Fruit fly (Drosophila melanogaster) whole organism, embryonic: ENCODE data around the gene CG7766.

Source experiments
- Atf-2 ChIP-seq: fragments of 200-800 bp; sonication (Bioruptor generic); optimal IDR thresholded peaks from 2 replicates; lab custom pipeline; 2016; ENCODE audit warnings: missing biosample characterization, missing genetic modification characterization
- CG10431 ChIP-seq: fragments of 200-800 bp; sonication (Bioruptor generic); optimal IDR thresholded peaks from 3 replicates; lab custom pipeline; 2018; ENCODE audit warnings: missing biosample characterization, mild to moderate bottlenecking, missing genetic modification characterization
- CG11093 ChIP-seq: fragments of 200-800 bp; sonication (Bioruptor generic); IDR thresholded peaks from 3 replicates; pipeline ENCODE4 v1.3.6; 2022; ENCODE audit warnings: missing biosample characterization, missing genetic modification characterization
- CG11247 ChIP-seq: fragments of 200-800 bp; sonication (Bioruptor generic); IDR thresholded peaks from 2 replicates; pipeline ENCODE4 v1.3.6; 2022; ENCODE audit warnings: missing biosample characterization, missing genetic modification characterization
- CG11398 ChIP-seq: fragments of 200-800 bp; sonication (Bioruptor generic); optimal IDR thresholded peaks from 2 replicates; lab custom pipeline; 2016; ENCODE audit warnings: missing biosample characterization, missing genetic modification characterization
- CG12071 ChIP-seq: fragments of 200-800 bp; sonication (Bioruptor generic); optimal IDR thresholded peaks from 3 replicates; lab custom pipeline; 2018; ENCODE audit warnings: missing biosample characterization, mild to moderate bottlenecking, missing genetic modification characterization
- CG12104 ChIP-seq: fragments of 200-800 bp; sonication (Bioruptor generic); optimal IDR thresholded peaks from 3 replicates; lab custom pipeline; 2016; ENCODE audit warnings: missing biosample characterization, missing genetic modification characterization
- CG12155 ChIP-seq: fragments of 200-800 bp; sonication (Bioruptor generic); optimal IDR thresholded peaks from 3 replicates; lab custom pipeline; 2016; ENCODE audit warnings: missing biosample characterization, missing genetic modification characterization
- CG12391 ChIP-seq: fragments of 200-800 bp; sonication (Bioruptor generic); optimal IDR thresholded peaks from 3 replicates; lab custom pipeline; 2018; ENCODE audit warnings: missing biosample characterization, mild to moderate bottlenecking, missing genetic modification characterization, moderate library complexity
- CG12942 ChIP-seq: fragments of 200-800 bp; sonication (Bioruptor generic); optimal IDR thresholded peaks from 3 replicates; lab custom pipeline; 2016; ENCODE audit warnings: missing biosample characterization, missing genetic modification characterization
- CG13624 ChIP-seq: fragments of 200-800 bp; sonication (Bioruptor generic); optimal IDR thresholded peaks from 2 replicates; lab custom pipeline; 2016; ENCODE audit warnings: missing biosample characterization, missing genetic modification characterization
- CG14014 ChIP-seq: fragments of 200-800 bp; sonication (Bioruptor generic); IDR thresholded peaks from 2 replicates; pipeline ENCODE4 v1.3.6; 2022; ENCODE audit warnings: missing biosample characterization, missing genetic modification characterization
- CG14050 ChIP-seq: fragments of 200-800 bp; sonication (Bioruptor generic); IDR thresholded peaks from 3 replicates; pipeline ENCODE4 v1.3.6; 2022; ENCODE audit warnings: missing biosample characterization, missing genetic modification characterization
- CG1529 ChIP-seq: fragments of 200-800 bp; sonication (Bioruptor generic); optimal IDR thresholded peaks from 3 replicates; lab custom pipeline; 2018; ENCODE audit warnings: missing biosample characterization, missing genetic modification characterization
- CG17328 ChIP-seq: fragments of 200-800 bp; sonication (Bioruptor generic); IDR thresholded peaks from 2 replicates; pipeline ENCODE4 v1.3.6; 2022; ENCODE audit warnings: missing biosample characterization, missing genetic modification characterization
- CG18599 ChIP-seq: fragments of 200-800 bp; sonication (Bioruptor generic); optimal IDR thresholded peaks from 3 replicates; lab custom pipeline; 2017; ENCODE audit warnings: missing biosample characterization, missing genetic modification characterization, mild to moderate bottlenecking, moderate library complexity, missing genetic modification reagents
- CG18764 ChIP-seq: fragments of 200-800 bp; sonication (Bioruptor generic); optimal IDR thresholded peaks from 3 replicates; lab custom pipeline; 2016; ENCODE audit warnings: missing biosample characterization, missing genetic modification characterization
- CG30403 ChIP-seq: fragments of 200-800 bp; sonication (Bioruptor generic); optimal IDR thresholded peaks from 3 replicates; lab custom pipeline; 2016; ENCODE audit warnings: missing biosample characterization, missing genetic modification characterization
- CG31388 ChIP-seq: fragments of 200-800 bp; sonication (Bioruptor generic); optimal IDR thresholded peaks from 2 replicates; lab custom pipeline; 2016; ENCODE audit warnings: missing biosample characterization, missing genetic modification characterization
- CG33213 ChIP-seq: fragments of 200-800 bp; sonication (Bioruptor generic); optimal IDR thresholded peaks from 3 replicates; lab custom pipeline; 2016; ENCODE audit warnings: missing biosample characterization, missing genetic modification characterization
- CG33557 ChIP-seq: fragments of 200-800 bp; sonication (Bioruptor generic); optimal IDR thresholded peaks from 2 replicates; lab custom pipeline; 2019; ENCODE audit warnings: missing biosample characterization, mild to moderate bottlenecking, missing genetic modification characterization, moderate library complexity
- CG34422 ChIP-seq: fragments of 200-800 bp; sonication (Bioruptor generic); IDR thresholded peaks from 3 replicates; pipeline ENCODE4 v1.3.6; 2022; ENCODE audit warnings: missing biosample characterization, missing genetic modification characterization
- CG4617 ChIP-seq: fragments of 200-800 bp; sonication (Bioruptor generic); optimal IDR thresholded peaks from 3 replicates; lab custom pipeline; 2016; ENCODE audit warnings: missing biosample characterization, missing genetic modification characterization, borderline replicate concordance
- CG8478 ChIP-seq: fragments of >200 bp; optimal IDR thresholded peaks from 2 replicates; lab custom pipeline; 2018
- D19B ChIP-seq: fragments of 200-800 bp; sonication (Bioruptor generic); optimal IDR thresholded peaks from 2 replicates; lab custom pipeline; 2017; ENCODE audit warnings: missing biosample characterization, mild to moderate bottlenecking, missing genetic modification characterization
- Ets65A ChIP-seq: fragments of 200-800 bp; sonication (Bioruptor generic); peaks from one replicate; lab custom pipeline; 2016; ENCODE audit warnings: missing biosample characterization, missing genetic modification characterization
- GATAe ChIP-seq: fragments of 200-800 bp; sonication (Bioruptor generic); conservative IDR thresholded peaks from 2 replicates; pipeline ENCODE4 v1.3.6; 2022; ENCODE audit warnings: missing biosample characterization, missing genetic modification characterization
- MTF-1 ChIP-seq: fragments of 200-800 bp; sonication (Bioruptor generic); optimal IDR thresholded peaks from 2 replicates; lab custom pipeline; 2018; ENCODE audit warnings: missing biosample characterization, mild to moderate bottlenecking, missing genetic modification characterization, borderline replicate concordance
- Med ChIP-seq: fragments of 200-800 bp; sonication (Bioruptor generic); peaks from one replicate; lab custom pipeline; 2016; ENCODE audit warnings: missing biosample characterization, missing genetic modification characterization, mild to moderate bottlenecking, inconsistent platforms, moderate library complexity
- Myb ChIP-seq: fragments of 200-800 bp; sonication (Bioruptor generic); optimal IDR thresholded peaks from 2 replicates; lab custom pipeline; 2016; ENCODE audit warnings: missing biosample characterization, missing genetic modification characterization
- Oli ChIP-seq: fragments of 200-800 bp; sonication (Bioruptor generic); optimal IDR thresholded peaks from 2 replicates; lab custom pipeline; 2018; ENCODE audit warnings: missing biosample characterization, mild to moderate bottlenecking, missing genetic modification characterization, moderate library complexity
- Rfx ChIP-seq: fragments of 200-800 bp; sonication (Bioruptor generic); IDR thresholded peaks from 2 replicates; pipeline ENCODE4 v1.3.6; 2022; ENCODE audit warnings: missing biosample characterization, missing genetic modification characterization
- Scr ChIP-seq: fragments of 200-800 bp; sonication (Bioruptor generic); IDR thresholded peaks from 2 replicates; pipeline ENCODE4 v1.3.6; 2022; ENCODE audit warnings: missing biosample characterization, missing genetic modification characterization; ENCODE audit not compliant: partially characterized antibody
- Spps ChIP-seq: fragments of 200-800 bp; sonication (Bioruptor generic); optimal IDR thresholded peaks from 2 replicates; lab custom pipeline; 2018; ENCODE audit warnings: missing biosample characterization, mild to moderate bottlenecking, missing genetic modification characterization
- Trl ChIP-seq, 3 experiments: fragments of >200 bp in 2 of 3; fragments of 200-800 bp in 1 of 3; sonication (Bioruptor generic) in 1 of 3; optimal IDR thresholded peaks; 2 replicates in 1 of 3; 3 replicates in 2 of 3; lab custom pipeline; 2016 to 2017; ENCODE audit warnings: missing biosample characterization in 1 of 3, missing genetic modification characterization in 1 of 3
- Usf ChIP-seq: fragments of 200-800 bp; sonication (Bioruptor generic); optimal IDR thresholded peaks from 2 replicates; lab custom pipeline; 2017; ENCODE audit warnings: missing genotype, missing biosample characterization, missing genetic modification characterization
- ara ChIP-seq: fragments of 200-800 bp; sonication (Bioruptor generic); IDR thresholded peaks from 2 replicates; pipeline ENCODE4 v1.3.6; 2022; ENCODE audit warnings: missing biosample characterization, missing genetic modification characterization
- bbx ChIP-seq: fragments of 200-800 bp; sonication (Bioruptor generic); IDR thresholded peaks from 2 replicates; pipeline ENCODE4 v1.3.6; 2022; ENCODE audit warnings: missing biosample characterization, missing genetic modification characterization; ENCODE audit not compliant: partially characterized antibody
- dati ChIP-seq: fragments of 200-800 bp; sonication (Bioruptor generic); IDR thresholded peaks from 2 replicates; pipeline ENCODE4 v1.3.6; 2022; ENCODE audit warnings: missing biosample characterization, missing genetic modification characterization
- ewg ChIP-seq: fragments of 200-800 bp; sonication (Bioruptor generic); optimal IDR thresholded peaks from 3 replicates; lab custom pipeline; 2017; ENCODE audit warnings: mild to moderate bottlenecking, missing biosample characterization, missing genetic modification reagents, missing genetic modification characterization
- fd102C ChIP-seq: fragments of 200-800 bp; sonication (Bioruptor generic); optimal IDR thresholded peaks from 2 replicates; lab custom pipeline; 2018; ENCODE audit warnings: missing biosample characterization, mild to moderate bottlenecking, missing genetic modification characterization, moderate library complexity
- her ChIP-seq: fragments of 200-800 bp; sonication (Bioruptor generic); optimal IDR thresholded peaks from 2 replicates; lab custom pipeline; 2016; ENCODE audit warnings: missing biosample characterization, missing genetic modification characterization
- klu ChIP-seq: fragments of 200-800 bp; sonication (Bioruptor generic); IDR thresholded peaks from 2 replicates; pipeline ENCODE4 v1.3.6; 2022; ENCODE audit warnings: missing biosample characterization, missing genetic modification characterization
- peb ChIP-seq: fragments of 200-800 bp; sonication (Bioruptor generic); IDR thresholded peaks from 2 replicates; pipeline ENCODE4 v1.3.6; 2022; ENCODE audit warnings: missing biosample characterization, missing genetic modification characterization
- phol ChIP-seq: fragments of 200-800 bp; sonication (Bioruptor generic); optimal IDR thresholded peaks from 3 replicates; lab custom pipeline; 2018; ENCODE audit warnings: missing biosample characterization, mild to moderate bottlenecking, missing genetic modification characterization, moderate library complexity
- pum ChIP-seq: fragments of 200-800 bp; sonication (Bioruptor generic); optimal IDR thresholded peaks from 2 replicates; lab custom pipeline; 2016; ENCODE audit warnings: missing biosample characterization, missing genetic modification characterization
- ro ChIP-seq: fragments of 200-800 bp; sonication (Bioruptor generic); IDR thresholded peaks from 2 replicates; pipeline ENCODE4 v1.3.6; 2022; ENCODE audit warnings: missing biosample characterization, missing genetic modification characterization
- sens-2 ChIP-seq: fragments of 200-800 bp; sonication (Bioruptor generic); IDR thresholded peaks from 2 replicates; pipeline ENCODE4 v1.3.6; 2022; ENCODE audit warnings: missing biosample characterization, missing genetic modification characterization
- slbo ChIP-seq: fragments of 200-800 bp; sonication (Bioruptor generic); IDR thresholded peaks from 2 replicates; pipeline ENCODE4 v1.3.6; 2022; ENCODE audit warnings: missing biosample characterization, missing genetic modification characterization
- tgo ChIP-seq: fragments of 200-800 bp; sonication (Bioruptor generic); IDR thresholded peaks from 3 replicates; pipeline ENCODE4 v1.3.6; 2022; ENCODE audit warnings: missing biosample characterization, missing genetic modification characterization
- tna ChIP-seq: fragments of 200-800 bp; sonication (Bioruptor generic); IDR thresholded peaks from 2 replicates; pipeline ENCODE4 v1.3.6; 2022; ENCODE audit warnings: missing biosample characterization, missing genetic modification characterization; ENCODE audit not compliant: partially characterized antibody

CG7766 gene

dm6 chrX:9127264-9128011 lies 23.9 kb upstream of the CG7766 start (continued):
- TF ChIP-seq Ets65A (peak; percentile 27), CG18764 (no peak), klu (GFP tag; lab: Robert Waterston, UW) (no peak), CG12071 (GFP tag; lab: Kevin White, UChicago) (no peak), CG11247 (GFP tag; lab: Robert Waterston, UW) (no peak), CG33213 (GFP tag; lab: Kevin White, UChicago) (no peak), ro (GFP tag; lab: Robert Waterston, UW) (no peak), CG11093 (GFP tag; lab: Robert Waterston, UW) (no peak), CG12104 (GFP tag; lab: Kevin White, UChicago) (no peak), tna (GFP tag; lab: Robert Waterston, UW) (no peak), CG1529 (GFP tag; lab: Kevin White, UChicago) (no peak), Myb (GFP tag; lab: Kevin White, UChicago) (no peak), bbx (GFP tag; lab: Robert Waterston, UW) (no peak), Scr (GFP tag; lab: Robert Waterston, UW) (no peak), CG11398 (GFP tag; lab: Kevin White, UChicago) (no peak), CG4617 (GFP tag; lab: Kevin White, UChicago) (no peak), tgo (GFP tag; lab: Robert Waterston, UW) (no peak), CG10431 (GFP tag; lab: Kevin White, UChicago) (no peak), CG12942 (GFP tag; lab: Kevin White, UChicago) (no peak), CG34422 (GFP tag; lab: Robert Waterston, UW) (no peak), pum (GFP tag; lab: Kevin White, UChicago) (no peak), CG33557 (GFP tag; lab: Kevin White, UChicago) (no peak), Spps (tag; lab: Kevin White, UChicago) (no peak), phol (tag; lab: Kevin White, UChicago) (peak; percentile 31), Usf (GFP tag; lab: Kevin White, UChicago) (no peak), ewg (GFP tag; lab: Kevin White, UChicago) (no peak), MTF-1 (GFP tag; lab: Kevin White, UChicago) (no peak), CG12391 (tag; lab: Kevin White, UChicago) (peak; percentile 14), CG17328 (GFP tag; lab: Robert Waterston, UW) (no peak), dati (no peak), CG31388 (GFP tag; lab: Kevin White, UChicago) (no peak), CG30403 (GFP tag; lab: Kevin White, UChicago) (peak; percentile 30), CG14050 (no peak), Med (GFP tag; lab: Kevin White, UChicago) (peak; percentile 77), ara (no peak), GATAe (GFP tag; lab: Robert Waterston, UW) (no peak), fd102C (GFP tag; lab: Kevin White, UChicago) (no peak), her (no peak), Atf-2 (GFP tag; lab: Kevin White, UChicago) (no peak), Trl (optimal IDR thresholded peaks at IDR 0.05; lab: Kevin White, UChicago) (no peak), Trl (GFP tag; optimal IDR thresholded peaks at IDR 0.05; lab: Kevin White, UChicago) (no peak), Oli (tag; lab: Kevin White, UChicago) (peak; percentile 33), CG8478 (no peak), slbo (GFP tag; lab: Robert Waterston, UW) (0 out of 2 replicates have a peak, but pooled peaks have one; percentile 33), CG12155 (GFP tag; lab: Kevin White, UChicago) (no peak), sens-2 (no peak), CG18599 (GFP tag; lab: Kevin White, UChicago) (peak; percentile 51), Rfx (GFP tag; lab: Robert Waterston, UW) (no peak), CG13624 (GFP tag; lab: Kevin White, UChicago) (no peak), D19B (no peak), CG14014 (GFP tag; lab: Robert Waterston, UW) (no peak), peb (GFP tag; lab: Robert Waterston, UW) (no peak)
